Fruit fly (Drosophila melanogaster): ENCODE measurements around the gene Bka.

The Bka gene

dm6 chr2L:9907320-9908256 lies 12.5 kb downstream of the Bka start (continued):
- 0 out of 3 replicates have a peak, but pooled peaks have one; percentile 12 for TF ChIP-seq CG3726 (GFP tag; IDR thresholded peaks at IDR 0.05)
- 0 out of 2 replicates have a peak, but pooled peaks have one; percentile 4 for TF ChIP-seq Ada2b (GFP tag; IDR thresholded peaks at IDR 0.05)
- peak; percentile 90 for TF ChIP-seq abd-A (tag; optimal IDR thresholded peaks at IDR 0.05)
- TF ChIP-seq grn (GFP tag; optimal IDR thresholded peaks at IDR 0.05), result peak; percentile 14
- TF ChIP-seq Trl (optimal IDR thresholded peaks at IDR 0.05), result peak in 1 of 2 experiments; percentile 9
- TF ChIP-seq Trl (GFP tag; optimal IDR thresholded peaks at IDR 0.05), result no peak
- peak; percentile 85 for TF ChIP-seq cg (GFP tag; optimal IDR thresholded peaks at IDR 0.05)
- TF ChIP-seq CG8359 (GFP tag; optimal IDR thresholded peaks at IDR 0.05; ENCODE audit: borderline replicate concordance), result no peak
- no peak for TF ChIP-seq fd3F (GFP tag; optimal IDR thresholded peaks at IDR 0.05)

- no peak for TF ChIP-seq Dref (GFP tag; IDR thresholded peaks at IDR 0.05)
- no peak for TF ChIP-seq CG14667 (GFP tag; IDR thresholded peaks at IDR 0.05)
- peak in 1 of 2 experiments; percentile 60 for TF ChIP-seq Pdp1 (GFP tag; optimal IDR thresholded peaks at IDR 0.05)
- TF ChIP-seq Dad (GFP tag; optimal IDR thresholded peaks at IDR 0.05), result no peak
- peak; percentile 57 for TF ChIP-seq Drgx (GFP tag; IDR thresholded peaks at IDR 0.05)
- peak; percentile 61 for TF ChIP-seq nom (GFP tag; optimal IDR thresholded peaks at IDR 0.05)
- no peak for TF ChIP-seq jigr1 (GFP tag; IDR thresholded peaks at IDR 0.05)
- TF ChIP-seq NC2β (GFP tag; optimal IDR thresholded peaks at IDR 0.05), result peak; percentile 7
- TF ChIP-seq CG3163 (GFP tag; optimal IDR thresholded peaks at IDR 0.05), result peak; percentile 86
- TF ChIP-seq sqz (GFP tag; optimal IDR thresholded peaks at IDR 0.05), result no peak
- no peak; the same call in 2 of the 3 replicates for TF ChIP-seq CG34224 (GFP tag; IDR thresholded peaks at IDR 0.05; ENCODE audit: partially characterized antibody)
- TF ChIP-seq CG12219 (GFP tag; optimal IDR thresholded peaks at IDR 0.05), result peak; percentile 36
- TF ChIP-seq CG13775 (GFP tag; optimal IDR thresholded peaks at IDR 0.05), result no peak
- no peak for TF ChIP-seq CG1529 (GFP tag; optimal IDR thresholded peaks at IDR 0.05)
- TF ChIP-seq MBD-R2 (GFP tag; IDR thresholded peaks at IDR 0.05), result no peak
- TF ChIP-seq cad (GFP tag; optimal IDR thresholded peaks at IDR 0.05), result no peak
- peak in 1 of 2 experiments; percentile 27 for TF ChIP-seq Hr51 (GFP tag; optimal IDR thresholded peaks at IDR 0.05)
- peak; percentile 21 for TF ChIP-seq wek (GFP tag; optimal IDR thresholded peaks at IDR 0.05)
- TF ChIP-seq Dll (GFP tag; IDR thresholded peaks at IDR 0.05; ENCODE audit: partially characterized antibody), result no peak
- TF ChIP-seq row (GFP tag; IDR thresholded peaks at IDR 0.05), result peak; percentile 70
- TF ChIP-seq slbo (GFP tag; IDR thresholded peaks at IDR 0.05), result peak; percentile 49; the same call in 1 of the 2 replicates
- TF ChIP-seq her (GFP tag; optimal IDR thresholded peaks at IDR 0.05), result peak; percentile 21
- no peak for TF ChIP-seq scrt (GFP tag; optimal IDR thresholded peaks at IDR 0.05)
- TF ChIP-seq ATbp (GFP tag; optimal IDR thresholded peaks at IDR 0.05), result peak; percentile 16
- TF ChIP-seq CG2712 (tag; optimal IDR thresholded peaks at IDR 0.05), result no peak
- TF ChIP-seq CG13624 (GFP tag; optimal IDR thresholded peaks at IDR 0.05), result peak; percentile 22
- no peak for TF ChIP-seq ato (GFP tag; IDR thresholded peaks at IDR 0.05; ENCODE audit: partially characterized antibody)
- TF ChIP-seq CG13424 (tag; optimal IDR thresholded peaks at IDR 0.05), result peak; percentile 40
- TF ChIP-seq sna (GFP tag; IDR thresholded peaks at IDR 0.05; ENCODE audit: partially characterized antibody), result no peak
- no peak for TF ChIP-seq Abd-B (GFP tag; optimal IDR thresholded peaks at IDR 0.05)
- no peak for TF ChIP-seq Myb (GFP tag; optimal IDR thresholded peaks at IDR 0.05)
- 0 out of 2 replicates have a peak, but pooled peaks have one; percentile 29 for TF ChIP-seq unc-4 (GFP tag; IDR thresholded peaks at IDR 0.05; ENCODE audit: partially characterized antibody)
- TF ChIP-seq CG6854 (GFP tag; optimal IDR thresholded peaks at IDR 0.05), result peak; percentile 42
- peak; percentile 0 for TF ChIP-seq HmgZ (tag; optimal IDR thresholded peaks at IDR 0.05)
- peak; percentile 32 for TF ChIP-seq NfI (GFP tag; optimal IDR thresholded peaks at IDR 0.05)
- TF ChIP-seq Hand (GFP tag; optimal IDR thresholded peaks at IDR 0.05), result peak; percentile 50
- TF ChIP-seq Lim3 (GFP tag; IDR thresholded peaks at IDR 0.05), result no peak
Observed at dm6 chr2L:9908468-9908967, 13.4 kb downstream of the Bka start, which contains the start of gene CG13124. Gene CG13124 (minus strand): TSS chr2L:9908633.
